Worm (Caenorhabditis elegans): ENCODE measurements around the gene F46H5.4.

The F46H5.4 gene

ce11 chrX:7244756-7245155, 9.7 kb downstream of the F46H5.4 start (continued):
- peak; percentile 65 for TF ChIP-seq pha-4 (tag; optimal IDR thresholded peaks at IDR 0.05)
- 0 out of 2 replicates have a peak, but pooled peaks have one; percentile 10 for TF ChIP-seq lir-1 (GFP tag; conservative IDR thresholded peaks at IDR 0.05)
- peak; percentile 52 for TF ChIP-seq atf-7 (tag; optimal IDR thresholded peaks at IDR 0.05)
- TF ChIP-seq let-607 (tag; optimal IDR thresholded peaks at IDR 0.05) = peak; percentile 43 to 70
- no peak for TF ChIP-seq unc-130 (GFP tag; optimal IDR thresholded peaks at IDR 0.05)
- peak; percentile 9 for TF ChIP-seq lin-54 (GFP tag; optimal IDR thresholded peaks at IDR 0.05)
- peak; percentile 43 for TF ChIP-seq chd-7 (tag; optimal IDR thresholded peaks at IDR 0.05)
- no peak for TF ChIP-seq F55B11.4 (tag; optimal IDR thresholded peaks at IDR 0.05; ENCODE audit: borderline replicate concordance, insufficient read depth)

- TF ChIP-seq B0019.2 (GFP tag; conservative IDR thresholded peaks at IDR 0.05) (0 out of 2 replicates have a peak, but pooled peaks have one; percentile 2), cebp-1 (GFP tag; IDR thresholded peaks at IDR 0.05) (no peak), cebp-1 (tag; optimal IDR thresholded peaks at IDR 0.05) (peak; percentile 44), nhr-80 (tag; optimal IDR thresholded peaks at IDR 0.05) (peak; percentile 82), ztf-25 (GFP tag; IDR thresholded peaks at IDR 0.05) (no peak), nfyb-1 (GFP tag; IDR thresholded peaks at IDR 0.05) (peak; percentile 43; the same call in 1 of the 2 replicates), zfh-2 (GFP tag; conservative IDR thresholded peaks at IDR 0.05) (peak; percentile 92), let-607 (tag; optimal IDR thresholded peaks at IDR 0.05) (peak; percentile 25 to 31), dox-1 (GFP tag; IDR thresholded peaks at IDR 0.05) (peak; percentile 49; the same call in 1 of the 2 replicates), nfya-1 (tag; optimal IDR thresholded peaks at IDR 0.05; ENCODE audit: borderline replicate concordance, insufficient read depth) (no peak), egl-44 (GFP tag; IDR thresholded peaks at IDR 0.05) (no peak), akir-1 (GFP tag; optimal IDR thresholded peaks at IDR 0.05) (no peak), F52B5.7 (tag; optimal IDR thresholded peaks at IDR 0.05) (no peak), egrh-3 (GFP tag; IDR thresholded peaks at IDR 0.05) (no peak; the same call in 1 of the 2 replicates), hlh-26 (GFP tag; conservative IDR thresholded peaks at IDR 0.05) (no peak)
Observed at ce11 chrX:7242878-7243277, 11.5 kb downstream of the F46H5.4 start, which contains the start of gene F46H5.7. TSS of gene F46H5.7 (minus strand) at chrX:7242983.

DNA sequence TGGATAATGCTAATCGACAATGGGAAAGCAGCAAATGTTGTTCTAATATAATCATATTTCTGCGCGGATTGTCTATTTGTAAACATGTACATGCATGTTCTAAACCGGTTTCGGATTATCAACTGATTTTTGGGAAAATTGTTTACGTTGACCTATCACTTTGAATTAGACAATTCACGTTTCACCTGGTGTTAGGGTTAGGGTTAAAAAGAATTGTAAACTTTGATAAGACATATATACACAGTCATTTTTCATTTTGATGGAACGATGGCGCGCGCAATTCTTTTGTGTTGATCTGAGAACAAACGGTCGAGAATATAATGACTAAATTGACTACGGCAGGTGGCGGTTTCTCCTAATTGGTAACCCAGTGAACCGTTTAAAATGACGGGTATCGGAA, 12.3 kb downstream of the F46H5.4 start:
- TF ChIP-seq ets-4 (GFP tag; optimal IDR thresholded peaks at IDR 0.05) (no peak), ztf-26 (tag; optimal IDR thresholded peaks at IDR 0.05) (peak; percentile 52), lin-40 (tag; optimal IDR thresholded peaks at IDR 0.05) (peak; percentile 15)

ce11 chrX:7238562-7238961, 15.8 kb downstream of the F46H5.4 start, which contains the start of gene F46H5.3:
TSS of gene F46H5.3 (minus strand) at chrX:7238662.
- TF ChIP-seq F39B2.1 (GFP tag; IDR thresholded peaks at IDR 0.05) (no peak), C17E4.6 (GFP tag; IDR thresholded peaks at IDR 0.05) (no peak), lin-35 (GFP tag; optimal IDR thresholded peaks at IDR 0.05) (no peak), cebp-1 (GFP tag; IDR thresholded peaks at IDR 0.05) (no peak), cebp-1 (tag; optimal IDR thresholded peaks at IDR 0.05) (no peak), akir-1 (GFP tag; optimal IDR thresholded peaks at IDR 0.05) (no peak), tbp1 (GFP tag; optimal IDR thresholded peaks at IDR 0.05) (no peak), lin-40 (tag; optimal IDR thresholded peaks at IDR 0.05) (no peak), rec-8 (tag; optimal IDR thresholded peaks at IDR 0.05) (no peak), mcd-1 (GFP tag; IDR thresholded peaks at IDR 0.05) (no peak)

DNA sequence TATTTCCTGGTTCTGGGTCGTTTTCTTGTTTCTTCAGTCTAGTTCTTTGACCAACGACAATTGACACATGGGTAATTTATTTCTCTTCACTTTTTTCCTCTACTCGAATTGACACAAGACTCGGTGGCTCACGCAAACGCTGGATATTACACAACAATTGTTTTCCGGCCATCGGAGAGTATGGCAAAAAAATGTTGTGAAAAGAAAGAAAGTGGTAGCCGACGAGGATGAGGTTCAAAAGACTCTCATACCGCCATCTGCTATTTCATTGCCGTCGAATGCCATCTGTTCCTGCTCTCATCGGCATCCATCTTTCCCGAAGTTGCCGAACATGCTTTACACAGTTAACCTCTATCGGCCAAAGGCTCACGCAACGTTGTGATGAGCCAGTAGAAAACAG, 17.7 kb downstream of the F46H5.4 start:
- no peak for TF ChIP-seq let-607 (tag; optimal IDR thresholded peaks at IDR 0.05)
- TF ChIP-seq dox-1 (GFP tag; IDR thresholded peaks at IDR 0.05) = no peak
- no peak for TF ChIP-seq zim-3 (tag; optimal IDR thresholded peaks at IDR 0.05)
- no peak for TF ChIP-seq lin-40 (tag; optimal IDR thresholded peaks at IDR 0.05)
